Worm (Caenorhabditis elegans) whole organism, L3 larva: ENCODE data around the gene F53B1.9.

Source experiments
- ZK546.5 ChIP-seq: sonication (generic microtip); optimal IDR thresholded peaks from 2 replicates; lab custom pipeline; 2017; ENCODE audit warnings: missing biosample characterization, missing genetic modification characterization
- ama-1 ChIP-seq: fragments of 150-350 bp; optimal IDR thresholded peaks from 2 replicates; lab custom pipeline; 2018
- ceh-28 ChIP-seq: fragments of 150-350 bp; optimal IDR thresholded peaks from 2 replicates; lab custom pipeline; 2014; ENCODE audit warnings: missing biosample characterization, missing genetic modification reagents, missing genetic modification characterization
- ceh-82 ChIP-seq: fragments of 150-350 bp; optimal IDR thresholded peaks from 2 replicates; lab custom pipeline; 2014; ENCODE audit warnings: missing biosample characterization, missing genetic modification characterization
- daf-12 ChIP-seq: fragments of 150-350 bp; optimal IDR thresholded peaks from 2 replicates; lab custom pipeline; 2014; ENCODE audit warnings: missing biosample characterization, missing genetic modification reagents, missing genetic modification characterization
- egl-27 ChIP-seq: sonication (generic microtip); optimal IDR thresholded peaks from 4 replicates; lab custom pipeline; 2017; ENCODE audit warnings: missing biosample characterization, missing genetic modification reagents, missing genetic modification characterization
- egl-5 ChIP-seq: fragments of 150-350 bp; optimal IDR thresholded peaks from 2 replicates; lab custom pipeline; 2017; ENCODE audit warnings: missing biosample characterization, missing genetic modification reagents, missing genetic modification characterization, inconsistent platforms
- elt-1 ChIP-seq: fragments of 150-350 bp; optimal IDR thresholded peaks from 2 replicates; lab custom pipeline; 2014; ENCODE audit warnings: missing biosample characterization, missing genetic modification characterization
- elt-2 ChIP-seq: sonication (generic microtip); optimal IDR thresholded peaks from 2 replicates; lab custom pipeline; 2016; ENCODE audit warnings: missing genetic modification reagents, mild to moderate bottlenecking, missing genetic modification characterization, missing compliant biosample characterization
- elt-3 ChIP-seq, 3 experiments: fragments of 150-350 bp in 1 of 3; sonication (generic microtip) in 2 of 3; optimal IDR thresholded peaks; 2 replicates in 2 of 3; 4 replicates in 1 of 3; lab custom pipeline; 2014 to 2017; ENCODE audit warnings: missing biosample characterization in 3 of 3, missing genetic modification characterization in 3 of 3
- fkh-10 ChIP-seq: sonication (generic microtip); optimal IDR thresholded peaks from 2 replicates; lab custom pipeline; 2017; ENCODE audit warnings: missing biosample characterization, missing genetic modification reagents, missing genetic modification characterization
- fkh-2 ChIP-seq: fragments of 150-350 bp; optimal IDR thresholded peaks from 2 replicates; lab custom pipeline; 2014; ENCODE audit warnings: missing biosample characterization, missing genetic modification reagents, missing genetic modification characterization
- hmg-11 ChIP-seq: sonication (generic microtip); optimal IDR thresholded peaks from 2 replicates; lab custom pipeline; 2016; ENCODE audit warnings: missing genetic modification characterization, missing compliant biosample characterization
- jun-1 ChIP-seq: fragments of 150-350 bp; optimal IDR thresholded peaks from 2 replicates; lab custom pipeline; 2014; ENCODE audit warnings: missing biosample characterization, missing genetic modification reagents, missing genetic modification characterization
- lin-39 ChIP-seq: fragments of 150-350 bp; optimal IDR thresholded peaks from 2 replicates; lab custom pipeline; 2018; ENCODE audit warnings: missing biosample characterization, missing genetic modification reagents, missing genetic modification characterization
- lsy-12 ChIP-seq: sonication (generic microtip); optimal IDR thresholded peaks from 2 replicates; lab custom pipeline; 2016; ENCODE audit warnings: mild to moderate bottlenecking, missing genetic modification characterization, missing compliant biosample characterization
- mdl-1 ChIP-seq: fragments of 150-350 bp; optimal IDR thresholded peaks from 2 replicates; lab custom pipeline; 2014; ENCODE audit warnings: missing biosample characterization, missing genetic modification characterization
- nfya-1 ChIP-seq: sonication (generic microtip); optimal IDR thresholded peaks from 2 replicates; lab custom pipeline; 2017; ENCODE audit warnings: missing genetic modification characterization, mild to moderate bottlenecking, missing compliant biosample characterization, antibody characterized with exemption, moderate library complexity; ENCODE audit not compliant: insufficient read depth
- nhr-11 ChIP-seq: fragments of 150-350 bp; optimal IDR thresholded peaks from 2 replicates; lab custom pipeline; 2014; ENCODE audit warnings: missing biosample characterization, missing genetic modification characterization
- nhr-12 ChIP-seq: fragments of 150-350 bp; optimal IDR thresholded peaks from 2 replicates; lab custom pipeline; 2014; ENCODE audit warnings: missing biosample characterization, missing genetic modification characterization
- nhr-23 ChIP-seq: fragments of 150-350 bp; optimal IDR thresholded peaks from 2 replicates; lab custom pipeline; 2014; ENCODE audit warnings: missing biosample characterization, missing genetic modification reagents, missing genetic modification characterization
- nhr-237 ChIP-seq: fragments of 150-350 bp; optimal IDR thresholded peaks from 2 replicates; lab custom pipeline; 2014; ENCODE audit warnings: missing biosample characterization, missing genetic modification characterization
- nhr-25 ChIP-seq: sonication (generic microtip); optimal IDR thresholded peaks from 2 replicates; lab custom pipeline; 2017; ENCODE audit warnings: missing biosample characterization, missing genetic modification characterization
- nhr-28 ChIP-seq: fragments of 150-350 bp; optimal IDR thresholded peaks from 2 replicates; lab custom pipeline; 2014; ENCODE audit warnings: missing biosample characterization, missing genetic modification characterization
- nhr-43 ChIP-seq: sonication (generic microtip); optimal IDR thresholded peaks from 2 replicates; lab custom pipeline; 2016; ENCODE audit warnings: mild to moderate bottlenecking, missing genetic modification characterization, missing compliant biosample characterization; ENCODE audit not compliant: poor library complexity, severe bottlenecking
- nhr-76 ChIP-seq: fragments of 150-350 bp; sonication (generic microtip); optimal IDR thresholded peaks from 5 replicates; lab custom pipeline; 2014; ENCODE audit warnings: missing biosample characterization, missing genetic modification characterization
- nhr-77 ChIP-seq: fragments of 150-350 bp; optimal IDR thresholded peaks from 2 replicates; lab custom pipeline; 2014; ENCODE audit warnings: missing biosample characterization, missing genetic modification characterization
- pha-4 ChIP-seq: fragments of 150-350 bp; optimal IDR thresholded peaks from 2 replicates; lab custom pipeline; 2014; ENCODE audit warnings: missing biosample characterization, missing genetic modification reagents, missing genetic modification characterization
- pqm-1 ChIP-seq: fragments of 150-350 bp; optimal IDR thresholded peaks from 2 replicates; lab custom pipeline; 2017; ENCODE audit warnings: missing biosample characterization, missing genetic modification characterization, inconsistent platforms
- sea-2 ChIP-seq: fragments of 150-350 bp; sonication (generic microtip); optimal IDR thresholded peaks from 4 replicates; lab custom pipeline; 2014; ENCODE audit warnings: missing biosample characterization, missing genetic modification reagents, missing genetic modification characterization
- skn-1 ChIP-seq: fragments of 150-350 bp; optimal IDR thresholded peaks from 2 replicates; lab custom pipeline; 2014; ENCODE audit warnings: missing biosample characterization, missing genetic modification characterization
- snpc-4 ChIP-seq: fragments of 150-350 bp; optimal IDR thresholded peaks from 2 replicates; lab custom pipeline; 2014; ENCODE audit warnings: missing biosample characterization, missing genetic modification characterization
- tbx-2 ChIP-seq: sonication (generic microtip); optimal IDR thresholded peaks from 2 replicates; lab custom pipeline; 2016; ENCODE audit warnings: mild to moderate bottlenecking, missing genetic modification characterization, missing compliant biosample characterization
- unc-39 ChIP-seq: sonication (generic microtip); optimal IDR thresholded peaks from 4 replicates; lab custom pipeline; 2017; ENCODE audit warnings: missing biosample characterization, missing genetic modification characterization
- unc-62 ChIP-seq: fragments of 150-350 bp; sonication (generic microtip); optimal IDR thresholded peaks from 4 replicates; lab custom pipeline; 2014; ENCODE audit warnings: missing biosample characterization, missing genetic modification reagents, missing genetic modification characterization
- ztf-4 ChIP-seq: fragments of 150-350 bp; optimal IDR thresholded peaks from 2 replicates; lab custom pipeline; 2014; ENCODE audit warnings: missing biosample characterization, missing genetic modification characterization

The F53B1.9 gene

ce11 chrX:2099002-2099401, 32.6 kb downstream of the F53B1.9 start:
- TF ChIP-seq ZK546.5 (tag; lab: Kevin White, UChicago), result no peak
- peak; percentile 34 for TF ChIP-seq lin-39
- TF ChIP-seq ztf-4 (tag; lab: Kevin White, UChicago), result no peak
- TF ChIP-seq skn-1 (tag; lab: Kevin White, UChicago), result no peak
- TF ChIP-seq, all 47 proteins: peak for 1

ce11 chrX:2096804-2097203, 34.8 kb downstream of the F53B1.9 start, which contains the start of gene T21D9.2:
Gene T21D9.2, minus strand, starts transcription at chrX:2096904.
- TF ChIP-seq tbx-2 (tag; lab: Kevin White, UChicago), result no peak
- TF ChIP-seq elt-3 (tag; optimal IDR thresholded peaks at IDR 0.05; lab: Kevin White, UChicago), result no peak
- no peak for TF ChIP-seq sea-2 (GFP tag; lab: Kevin White, UChicago)
- no peak for TF ChIP-seq skn-1 (tag; lab: Kevin White, UChicago)
- no peak for TF ChIP-seq nhr-11 (tag; lab: Kevin White, UChicago)
- TF ChIP-seq mdl-1, result no peak
- no peak for TF ChIP-seq egl-27 (tag; lab: Kevin White, UChicago)
- TF ChIP-seq elt-1, result no peak
- no peak for TF ChIP-seq ZK546.5 (tag; lab: Kevin White, UChicago)
- no peak for TF ChIP-seq ceh-82 (tag; lab: Kevin White, UChicago)
- TF ChIP-seq nhr-77, result no peak
- no peak for TF ChIP-seq unc-62 (GFP tag; lab: Kevin White, UChicago)
- no peak for TF ChIP-seq pha-4 (tag; lab: Kevin White, UChicago)
- TF ChIP-seq daf-12 (tag; lab: Kevin White, UChicago), result no peak
- no peak for TF ChIP-seq lsy-12
- no peak for TF ChIP-seq fkh-2 (tag; lab: Kevin White, UChicago)
- no peak for TF ChIP-seq ama-1 (lab: Kevin White, UChicago)
- no peak for TF ChIP-seq nhr-76 (tag; lab: Kevin White, UChicago)
- TF ChIP-seq snpc-4, result no peak

- no peak for TF ChIP-seq ceh-82 (tag; lab: Kevin White, UChicago)
- TF ChIP-seq fkh-10 (GFP tag; lab: Kevin White, UChicago), result no peak
- TF ChIP-seq unc-62 (GFP tag; lab: Kevin White, UChicago), result no peak
- TF ChIP-seq nfya-1 (tag; lab: Kevin White, UChicago), result no peak
- TF ChIP-seq lsy-12, result no peak
- no peak for TF ChIP-seq nhr-43
- TF ChIP-seq, all 47 proteins: peak for 0
Measured at ce11 chrX:2094094-2094493, 37.5 kb downstream of the F53B1.9 start.

- no peak for TF ChIP-seq nhr-237 (tag; lab: Kevin White, UChicago)
- TF ChIP-seq nhr-11 (tag; lab: Kevin White, UChicago), result no peak
- no peak for TF ChIP-seq jun-1 (tag; lab: Kevin White, UChicago)
- no peak for TF ChIP-seq unc-39 (tag; lab: Kevin White, UChicago)
- no peak for TF ChIP-seq nhr-28 (tag; lab: Kevin White, UChicago)
- TF ChIP-seq ama-1 (lab: Kevin White, UChicago), result no peak
- no peak for TF ChIP-seq lsy-12
- TF ChIP-seq egl-27 (tag; lab: Kevin White, UChicago), result no peak
- TF ChIP-seq nhr-77, result no peak
- TF ChIP-seq ceh-82 (tag; lab: Kevin White, UChicago), result no peak
- TF ChIP-seq fkh-2 (tag; lab: Kevin White, UChicago), result no peak
- TF ChIP-seq nfya-1 (tag; lab: Kevin White, UChicago), result no peak
- TF ChIP-seq pqm-1 (tag; lab: Kevin White, UChicago), result no peak
Measured at ce11 chrX:2093169-2093568, 38.5 kb downstream of the F53B1.9 start, which contains the start of gene col-164. Gene col-164, plus strand, starts transcription at chrX:2093469.

ce11 chrX:2090493-2090892, 41.2 kb downstream of the F53B1.9 start:
- TF ChIP-seq tbx-2 (tag; lab: Kevin White, UChicago) (no peak), elt-2 (tag; lab: Kevin White, UChicago) (peak; percentile 75), fkh-10 (GFP tag; lab: Kevin White, UChicago) (no peak), daf-12 (tag; lab: Kevin White, UChicago) (no peak), elt-1 (no peak), pqm-1 (tag; lab: Kevin White, UChicago) (peak; percentile 73), pha-4 (tag; lab: Kevin White, UChicago) (peak; percentile 66), nhr-25 (tag; lab: Kevin White, UChicago) (peak; percentile 51), egl-5 (tag; lab: Kevin White, UChicago) (no peak), hmg-11 (tag; lab: Kevin White, UChicago) (peak; percentile 7), ceh-28 (tag; lab: Kevin White, UChicago) (peak; percentile 64), jun-1 (tag; lab: Kevin White, UChicago) (no peak), nhr-12 (tag; lab: Kevin White, UChicago) (no peak), nfya-1 (tag; lab: Kevin White, UChicago) (peak; percentile 64), nhr-23 (peak; percentile 50)
- TF ChIP-seq, all 47 proteins: peak for 8
